Fruit fly (Drosophila melanogaster) Kc167 (cell line): ENCODE measurements around the gene CarT.

ENCODE experiments used
- Myc ChIP-seq: fragments of >200 bp; optimal IDR thresholded peaks from 2 replicates; lab custom pipeline; 2017; ENCODE audit warnings: missing external identifiers
- Sin3A ChIP-seq: fragments of >200 bp; optimal IDR thresholded peaks from 2 replicates; lab custom pipeline; 2018; ENCODE audit warnings: missing external identifiers
- h ChIP-seq: fragments of >200 bp; optimal IDR thresholded peaks from 3 replicates; lab custom pipeline; 2018; ENCODE audit warnings: missing external identifiers

DNA sequence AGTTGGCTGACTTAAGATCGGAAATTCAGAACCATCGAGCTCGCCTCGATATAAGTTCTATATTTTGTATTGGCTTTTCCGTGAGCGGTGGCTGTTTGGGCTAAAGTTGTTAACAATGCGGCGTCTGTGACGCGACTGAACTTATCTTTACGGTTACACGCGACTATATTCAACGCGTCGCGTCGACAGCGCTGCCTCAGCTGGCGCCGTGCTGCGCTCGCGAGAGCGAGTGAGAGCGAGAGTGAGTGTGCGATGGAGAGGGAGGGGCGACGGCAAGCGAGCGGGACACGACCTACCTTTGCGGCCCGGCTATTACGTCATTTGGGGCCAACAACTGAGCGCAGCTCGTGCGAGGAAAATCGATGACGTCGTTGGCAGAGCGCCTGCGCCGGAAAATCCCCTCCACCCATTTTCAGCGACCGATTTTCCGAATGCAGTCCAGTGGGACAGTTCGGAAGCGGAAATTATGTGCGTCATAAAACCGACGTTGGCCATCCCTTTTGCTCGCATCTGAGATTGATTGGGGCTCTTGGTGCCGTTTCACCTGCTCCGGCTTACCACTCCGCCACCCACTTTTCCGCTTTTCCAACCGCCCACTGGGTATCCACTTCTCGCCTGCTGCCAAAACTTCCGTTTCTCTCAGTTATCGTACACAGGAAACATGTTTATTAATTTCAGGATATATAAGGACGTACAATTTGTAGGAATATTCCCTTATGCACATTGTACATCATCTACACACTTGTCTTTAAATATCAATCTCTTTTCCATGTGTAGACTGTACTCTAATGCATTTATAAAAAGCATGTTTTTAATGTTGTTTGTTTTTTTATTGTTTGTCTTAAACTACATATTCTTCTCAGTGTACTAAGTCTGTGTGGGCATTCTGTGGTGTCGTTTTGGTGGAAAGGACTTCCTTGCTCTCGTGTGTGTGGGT lies 15.3 kb downstream of the CarT start, which contains the start of gene Hr38:
- TF ChIP-seq Myc (lab: Kevin White, UChicago) = no peak
- no peak for TF ChIP-seq h
- TF ChIP-seq Sin3A (lab: Kevin White, UChicago) = no peak
